Fruit fly (Drosophila melanogaster): ENCODE results near the gene CG17270.

CG17270 gene

DNA sequence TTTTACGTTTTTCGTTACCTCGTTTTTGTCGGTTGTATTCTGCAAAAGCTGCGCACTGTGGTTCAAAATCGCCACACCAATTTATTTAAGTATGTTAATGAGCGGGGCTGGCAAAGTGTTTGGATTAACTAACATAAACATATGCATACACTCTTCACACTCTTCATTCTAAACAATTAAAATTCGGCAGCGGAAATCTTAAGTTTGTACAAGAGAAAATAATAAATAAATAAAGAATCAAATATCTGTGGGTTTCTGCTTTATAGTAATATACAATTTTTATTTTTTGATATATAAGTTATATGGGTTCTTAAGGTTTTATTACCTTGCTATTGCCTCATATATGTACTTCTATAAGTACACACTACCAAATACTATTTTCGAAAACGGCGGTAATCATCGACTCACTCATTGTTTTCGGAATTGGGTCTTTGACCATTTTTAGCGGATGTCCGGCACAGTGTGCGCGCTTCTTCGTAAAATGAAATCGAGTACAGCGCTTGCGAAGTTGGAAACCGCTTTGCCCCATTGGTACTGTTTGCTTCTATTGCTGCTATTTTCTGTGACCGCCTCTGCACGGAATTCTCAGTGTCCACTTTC, 17.6 kb upstream of the CG17270 start (continued):
- TF ChIP-seq CG11762 (GFP tag; optimal IDR thresholded peaks at IDR 0.05; ENCODE audit: insufficient read depth) (no peak), Lpt (GFP tag; optimal IDR thresholded peaks at IDR 0.05) (no peak), cyc (GFP tag; optimal IDR thresholded peaks at IDR 0.05) (no peak), Met (GFP tag; optimal IDR thresholded peaks at IDR 0.05) (peak; percentile 8), fkh (GFP tag; optimal IDR thresholded peaks at IDR 0.05) (no peak), Ets96B (tag; optimal IDR thresholded peaks at IDR 0.05) (no peak), OdsH (GFP tag; optimal IDR thresholded peaks at IDR 0.05) (peak; percentile 44), Gug (GFP tag; IDR thresholded peaks at IDR 0.05) (no peak), Eip75B (GFP tag; optimal IDR thresholded peaks at IDR 0.05) (no peak), CG7368 (GFP tag; optimal IDR thresholded peaks at IDR 0.05) (no peak), fd85E (GFP tag; optimal IDR thresholded peaks at IDR 0.05) (no peak), CG1621 (tag; optimal IDR thresholded peaks at IDR 0.05) (no peak), CG10631 (GFP tag; optimal IDR thresholded peaks at IDR 0.05) (peak; percentile 43), CG8119 (GFP tag; IDR thresholded peaks at IDR 0.05) (0 out of 3 replicates have a peak, but pooled peaks have one; percentile 31), CG34406 (GFP tag; optimal IDR thresholded peaks at IDR 0.05) (peak; percentile 27), dac (GFP tag; optimal IDR thresholded peaks at IDR 0.05) (peak; percentile 31), acj6 (GFP tag; optimal IDR thresholded peaks at IDR 0.05) (peak; percentile 37), CG4318 (GFP tag; optimal IDR thresholded peaks at IDR 0.05) (peak; percentile 58), Smox (GFP tag; optimal IDR thresholded peaks at IDR 0.05) (no peak), salr (GFP tag; optimal IDR thresholded peaks at IDR 0.05) (peak in 1 of 2 experiments; percentile 49), CG8632 (GFP tag; optimal IDR thresholded peaks at IDR 0.05) (no peak), fd59A (GFP tag; optimal IDR thresholded peaks at IDR 0.05) (peak; percentile 26), achi (GFP tag; optimal IDR thresholded peaks at IDR 0.05) (peak; percentile 27), CG10669 (GFP tag; optimal IDR thresholded peaks at IDR 0.05) (no peak)

DNA sequence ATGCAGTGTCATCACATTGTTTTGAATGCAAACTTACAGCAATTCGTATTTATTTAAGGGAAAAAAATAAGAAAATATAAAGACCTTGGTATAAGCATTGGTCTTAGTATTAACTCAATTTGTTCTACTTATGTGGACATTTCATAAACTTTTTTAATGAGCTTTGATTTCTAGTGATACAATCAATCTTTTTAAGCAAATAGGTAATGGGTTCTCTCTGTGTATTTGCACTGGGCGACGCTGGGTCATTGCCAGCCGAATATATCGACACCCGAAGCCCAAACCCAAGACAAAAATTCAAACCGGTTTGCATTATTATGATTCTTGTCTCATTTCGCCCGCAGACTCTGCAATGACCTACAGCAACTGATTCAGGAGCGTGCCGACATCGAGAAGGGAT, 16.8 kb upstream of the CG17270 start:
- TF ChIP-seq CG3032 (tag; optimal IDR thresholded peaks at IDR 0.05) (no peak), achi (GFP tag; optimal IDR thresholded peaks at IDR 0.05) (no peak), CG4318 (GFP tag; optimal IDR thresholded peaks at IDR 0.05) (no peak), topi (GFP tag; optimal IDR thresholded peaks at IDR 0.05) (peak; percentile 1), spab (GFP tag; optimal IDR thresholded peaks at IDR 0.05) (no peak), CG6792 (GFP tag; optimal IDR thresholded peaks at IDR 0.05) (no peak), CG11294 (GFP tag; IDR thresholded peaks at IDR 0.05) (no peak), CG6163 (GFP tag; IDR thresholded peaks at IDR 0.05) (peak; percentile 30; the same call in 1 of the 3 replicates), CG3919 (GFP tag; optimal IDR thresholded peaks at IDR 0.05) (peak; percentile 23), Eip78C (GFP tag) (peak; percentile 72), fkh (GFP tag; optimal IDR thresholded peaks at IDR 0.05) (no peak), net (GFP tag; optimal IDR thresholded peaks at IDR 0.05) (no peak), CG6808 (GFP tag; optimal IDR thresholded peaks at IDR 0.05) (no peak), Sox102F (GFP tag; optimal IDR thresholded peaks at IDR 0.05) (peak; percentile 18), Hr4 (GFP tag; optimal IDR thresholded peaks at IDR 0.05) (peak; percentile 13), CG6854 (GFP tag; optimal IDR thresholded peaks at IDR 0.05) (peak; percentile 65), fd59A (GFP tag; optimal IDR thresholded peaks at IDR 0.05) (no peak), acj6 (GFP tag; optimal IDR thresholded peaks at IDR 0.05) (peak; percentile 6), CG31627 (GFP tag; optimal IDR thresholded peaks at IDR 0.05) (no peak), esn (GFP tag; optimal IDR thresholded peaks at IDR 0.05) (peak; percentile 16), salr (GFP tag; optimal IDR thresholded peaks at IDR 0.05) (no peak), Sox15 (GFP tag; optimal IDR thresholded peaks at IDR 0.05) (no peak), Met (GFP tag; optimal IDR thresholded peaks at IDR 0.05) (peak; percentile 6), cyc (GFP tag; optimal IDR thresholded peaks at IDR 0.05) (peak; percentile 12), Gug (GFP tag; IDR thresholded peaks at IDR 0.05) (no peak), CG1621 (tag; optimal IDR thresholded peaks at IDR 0.05) (no peak), CG8319 (GFP tag; optimal IDR thresholded peaks at IDR 0.05) (no peak), Smox (GFP tag; optimal IDR thresholded peaks at IDR 0.05) (peak; percentile 24), CG32006 (GFP tag; optimal IDR thresholded peaks at IDR 0.05) (peak; percentile 13), pdm3 (GFP tag; optimal IDR thresholded peaks at IDR 0.05) (peak; percentile 6), svp (GFP tag) (peak; percentile 75), CG11762 (GFP tag; optimal IDR thresholded peaks at IDR 0.05; ENCODE audit: insufficient read depth) (no peak), Hr39 (GFP tag; optimal IDR thresholded peaks at IDR 0.05) (no peak)
